Worm (Caenorhabditis elegans): ENCODE results near the gene Y39F10A.6.

DNA sequence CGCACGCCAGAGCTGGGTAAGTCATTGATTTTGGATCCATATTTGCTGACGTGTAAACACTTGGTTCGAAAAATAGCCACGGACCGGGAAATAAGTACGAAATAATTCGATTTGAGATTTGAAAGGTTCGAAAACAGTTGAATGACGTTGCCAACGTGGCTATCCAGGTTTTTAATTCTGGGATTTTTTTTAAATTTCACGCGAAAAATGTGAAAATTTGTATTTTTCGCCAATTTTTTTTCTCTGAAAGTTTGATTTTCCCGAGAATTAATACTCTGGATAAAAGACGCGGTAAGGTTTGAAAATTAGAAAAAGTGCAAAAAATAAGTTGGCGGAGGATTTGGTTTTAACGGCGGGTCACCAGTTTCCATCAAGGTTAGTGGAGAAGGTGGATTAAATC lies 42.6 kb downstream of the Y39F10A.6 start, which contains the start of gene fbxc-48:
- TF ChIP-seq W03F9.2 (tag; optimal IDR thresholded peaks at IDR 0.05) (no peak), him-1 (tag; optimal IDR thresholded peaks at IDR 0.05) (no peak), dao-5 (tag; optimal IDR thresholded peaks at IDR 0.05) (no peak)
